Worm (Caenorhabditis elegans) whole organism, late embryonic: ENCODE measurements around the gene lap-1.

Experiments used
- ceh-19 ChIP-seq: fragments of 200-800 bp; sonication (Bioruptor generic); optimal IDR thresholded peaks from 2 replicates; lab custom pipeline; 2018; ENCODE audit warnings: mild to moderate bottlenecking, missing genetic modification characterization, missing compliant biosample characterization
- ceh-34 ChIP-seq: sonication (generic microtip); optimal IDR thresholded peaks from 2 replicates; lab custom pipeline; 2016; ENCODE audit warnings: mild to moderate bottlenecking, missing genetic modification characterization, missing compliant biosample characterization
- ceh-48 ChIP-seq: sonication (generic microtip); optimal IDR thresholded peaks from 2 replicates; lab custom pipeline; 2016; ENCODE audit warnings: missing genetic modification characterization, inconsistent platforms, missing compliant biosample characterization
- madf-2 ChIP-seq: sonication (generic microtip); optimal IDR thresholded peaks from 2 replicates; lab custom pipeline; 2017; ENCODE audit warnings: missing genetic modification characterization, missing compliant biosample characterization
- nfya-1 ChIP-seq: sonication (generic microtip); optimal IDR thresholded peaks from 2 replicates; lab custom pipeline; 2017; ENCODE audit warnings: missing genetic modification characterization, mild to moderate bottlenecking, missing compliant biosample characterization, antibody characterized with exemption, moderate library complexity
- nhr-11 ChIP-seq: fragments of 150-350 bp; optimal IDR thresholded peaks from 2 replicates; lab custom pipeline; 2014; ENCODE audit warnings: missing biosample characterization, missing genetic modification characterization
- pha-4 ChIP-seq: fragments of 150-350 bp; optimal IDR thresholded peaks from 2 replicates; lab custom pipeline; 2018; ENCODE audit warnings: missing biosample characterization, missing genetic modification reagents, missing genetic modification characterization
- pqm-1 ChIP-seq: sonication (generic microtip); optimal IDR thresholded peaks from 2 replicates; lab custom pipeline; 2016; ENCODE audit warnings: missing genetic modification characterization, missing compliant biosample characterization
- rnt-1 ChIP-seq: sonication (generic microtip); optimal IDR thresholded peaks from 2 replicates; lab custom pipeline; 2016; ENCODE audit warnings: missing genetic modification characterization, missing compliant biosample characterization
- ttx-3 ChIP-seq: sonication (generic microtip); optimal IDR thresholded peaks from 2 replicates; lab custom pipeline; 2016; ENCODE audit warnings: missing genetic modification reagents, missing genetic modification characterization, missing compliant biosample characterization
- zip-5 ChIP-seq: sonication (generic microtip); optimal IDR thresholded peaks from 2 replicates; lab custom pipeline; 2016; ENCODE audit warnings: missing genetic modification characterization, missing compliant biosample characterization

DNA sequence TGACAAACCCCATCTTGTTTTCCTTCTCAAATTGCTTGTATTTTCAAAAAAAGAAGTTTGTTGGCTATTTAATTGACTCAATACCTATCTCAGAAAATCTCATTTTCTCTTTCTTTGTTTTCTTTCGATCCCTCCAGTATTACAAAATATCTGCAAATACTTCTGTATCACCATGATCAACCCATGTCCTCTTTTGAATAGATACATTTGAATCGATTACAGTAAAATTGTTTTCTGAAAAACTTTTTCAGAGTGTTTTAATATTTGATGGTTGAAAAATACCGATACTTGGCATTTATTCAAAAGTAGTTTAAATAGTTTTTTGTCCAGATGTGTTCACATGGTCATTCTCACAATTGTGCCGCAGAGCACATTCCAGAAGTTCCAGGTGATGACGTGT, 7.4 kb upstream of the lap-1 start, which contains the start of gene ZK353.9:
- TF ChIP-seq nhr-11 (tag; lab: Kevin White, UChicago) (no peak), zip-5 (tag; lab: Kevin White, UChicago) (no peak), ceh-19 (GFP tag; lab: Kevin White, UChicago) (no peak), madf-2 (tag; lab: Kevin White, UChicago) (no peak), pha-4 (tag; lab: Kevin White, UChicago) (no peak), nfya-1 (tag; lab: Kevin White, UChicago) (no peak), ceh-34 (tag; lab: Kevin White, UChicago) (no peak), pqm-1 (tag; lab: Kevin White, UChicago) (no peak), ceh-48 (tag; lab: Kevin White, UChicago) (no peak), ttx-3 (no peak), rnt-1 (no peak)
